Worm (Caenorhabditis elegans) whole organism, L4 larva: ENCODE data around the gene R07H5.9.

Source experiments
- F49E8.2 ChIP-seq: sonication (generic microtip); optimal IDR thresholded peaks from 2 replicates; lab custom pipeline; 2016; ENCODE audit warnings: missing compliant biosample characterization, mild to moderate bottlenecking, missing genetic modification characterization, borderline replicate concordance
- aly-2 ChIP-seq: sonication (generic microtip); optimal IDR thresholded peaks from 2 replicates; lab custom pipeline; 2018; ENCODE audit warnings: missing biosample characterization, missing genetic modification characterization
- ceh-20 ChIP-seq: fragments of 200-800 bp; sonication (Bioruptor generic); IDR thresholded peaks from 2 replicates; pipeline ENCODE4 v1.3.6; 2022; ENCODE audit warnings: missing genetic modification reagents, missing genetic modification characterization, missing compliant biosample characterization
- ces-1 ChIP-seq: fragments of 150-350 bp; sonication (generic microtip); optimal IDR thresholded peaks from 4 replicates; lab custom pipeline; 2014; ENCODE audit warnings: missing biosample characterization, missing genetic modification reagents, missing genetic modification characterization
- duxl-1 ChIP-seq: sonication (generic microtip); optimal IDR thresholded peaks from 2 replicates; lab custom pipeline; 2016; ENCODE audit warnings: mild to moderate bottlenecking, missing genetic modification characterization, moderate library complexity, missing compliant biosample characterization; ENCODE audit not compliant: poor library complexity
- fos-1 ChIP-seq: fragments of 150-350 bp; optimal IDR thresholded peaks from 2 replicates; lab custom pipeline; 2014; ENCODE audit warnings: missing biosample characterization, missing genetic modification characterization
- lin-15B ChIP-seq: fragments of 150-350 bp; sonication (generic microtip); optimal IDR thresholded peaks from 3 replicates; lab custom pipeline; 2014; ENCODE audit warnings: missing biosample characterization, missing genetic modification characterization
- mdl-1 ChIP-seq, 2 experiments: fragments of 150-350 bp in 1 of 2; sonication (generic microtip) in 1 of 2; optimal IDR thresholded peaks; 2 replicates each; lab custom pipeline; 2014 to 2017; ENCODE audit warnings: missing biosample characterization in 2 of 2, missing genetic modification characterization in 2 of 2
- mep-1 ChIP-seq: fragments of 150-350 bp; sonication (generic microtip); optimal IDR thresholded peaks from 3 replicates; lab custom pipeline; 2014; ENCODE audit warnings: missing biosample characterization, missing genetic modification characterization
- saeg-2 ChIP-seq: fragments of 200-800 bp; sonication (Bioruptor generic); IDR thresholded peaks from 2 replicates; pipeline ENCODE4 v1.3.6; 2022; ENCODE audit warnings: missing genetic modification reagents, missing genetic modification characterization, missing compliant biosample characterization
- snpc-4 ChIP-seq: fragments of 150-350 bp; optimal IDR thresholded peaks from 2 replicates; lab custom pipeline; 2014; ENCODE audit warnings: missing biosample characterization, missing genetic modification characterization
- unc-39 ChIP-seq: sonication (generic microtip); optimal IDR thresholded peaks from 2 replicates; lab custom pipeline; 2017; ENCODE audit warnings: missing biosample characterization, missing genetic modification characterization
- ztf-11 ChIP-seq: fragments of 150-350 bp; optimal IDR thresholded peaks from 2 replicates; lab custom pipeline; 2014; ENCODE audit warnings: missing biosample characterization, missing genetic modification characterization

DNA sequence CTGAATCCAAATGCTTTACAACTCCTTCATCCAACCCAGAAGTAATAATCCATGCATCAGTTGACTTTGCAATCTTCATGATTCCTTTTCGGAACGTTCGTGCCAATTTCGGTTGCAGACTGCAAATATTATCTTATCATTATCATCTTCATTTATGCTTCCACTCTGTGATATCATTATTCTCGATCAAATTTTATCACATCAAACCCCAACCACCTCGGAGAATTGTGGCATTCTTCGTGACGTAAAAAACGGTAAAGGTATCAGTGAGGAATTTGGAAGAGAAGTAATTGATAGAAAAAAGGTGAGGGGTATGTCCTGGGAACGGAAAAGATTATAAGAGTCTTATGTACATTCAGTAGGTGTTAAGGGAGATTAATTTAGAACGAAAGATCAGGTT is 50.2 kb downstream of the R07H5.9 start:
- TF ChIP-seq fos-1 (tag; lab: Kevin White, UChicago) (no peak), mep-1 (tag; lab: Kevin White, UChicago) (no peak), snpc-4 (tag; lab: Kevin White, UChicago) (no peak), ces-1 (GFP tag; lab: Kevin White, UChicago) (no peak), lin-15B (tag; lab: Kevin White, UChicago) (no peak), duxl-1 (tag; lab: Kevin White, UChicago) (no peak), unc-39 (tag; lab: Kevin White, UChicago) (no peak), ceh-20 (GFP tag; lab: Robert Waterston, UW) (no peak), mdl-1 (tag; optimal IDR thresholded peaks at IDR 0.05; lab: Kevin White, UChicago) (no peak), ztf-11 (tag; lab: Kevin White, UChicago) (no peak), aly-2 (tag; lab: Kevin White, UChicago) (no peak), F49E8.2 (tag; lab: Kevin White, UChicago) (no peak), saeg-2 (no peak)
